Worm (Caenorhabditis elegans): Measurements from ENCODE around the gene C46C2.2.

The C46C2.2 gene

DNA sequence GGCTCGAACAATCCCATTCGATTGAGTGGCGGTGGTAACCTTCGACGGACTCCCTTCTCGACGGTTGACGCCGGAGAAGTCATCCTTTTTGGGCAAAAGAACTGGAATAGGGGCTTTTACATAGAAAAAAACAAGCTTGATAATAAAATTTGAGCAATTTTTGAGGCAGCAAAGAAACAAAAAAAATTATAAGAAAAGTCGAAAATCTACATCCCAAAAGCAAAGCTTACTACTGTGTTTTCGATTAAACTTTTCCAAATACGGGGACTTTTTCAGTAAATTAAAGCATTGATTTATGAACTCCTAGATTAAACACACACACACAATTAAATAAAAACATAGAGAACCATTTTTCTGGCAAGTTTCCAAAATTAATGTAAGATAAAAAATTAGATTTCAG, 38.5 kb downstream of the C46C2.2 start, which contains the start of gene Y11D7A.9:
TSS of gene Y11D7A.9 (minus strand) at position 101 of the 400 bp plus-strand sequence.
- TF ChIP-seq tbx-11 (GFP tag; IDR thresholded peaks at IDR 0.05) (no peak), pes-1 (GFP tag; IDR thresholded peaks at IDR 0.05) (no peak), ets-7 (tag; optimal IDR thresholded peaks at IDR 0.05) (no peak), aly-1 (tag; optimal IDR thresholded peaks at IDR 0.05) (no peak), B0310.2 (tag; optimal IDR thresholded peaks at IDR 0.05) (no peak), scrt-1 (GFP tag; IDR thresholded peaks at IDR 0.05) (no peak), ceh-13 (GFP tag; optimal IDR thresholded peaks at IDR 0.05) (no peak)

DNA sequence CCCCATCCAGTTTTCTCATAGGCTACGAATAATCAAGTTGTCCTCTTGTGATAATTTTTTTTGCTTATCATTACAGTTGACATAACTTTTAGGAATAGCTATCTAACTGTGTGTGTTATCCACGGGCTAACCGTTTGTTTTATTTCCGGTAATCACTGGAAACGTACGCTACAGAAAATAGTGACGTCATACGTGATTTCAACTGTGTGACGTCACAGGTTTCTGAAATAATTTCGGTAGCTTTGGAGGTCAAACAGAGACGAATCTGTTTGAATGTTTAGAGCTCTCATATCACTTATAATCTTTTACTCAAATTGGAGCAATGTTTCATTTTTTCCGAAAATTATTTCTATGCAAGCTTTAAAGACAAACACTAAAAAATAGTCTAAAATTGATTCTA, 39.3 kb downstream of the C46C2.2 start:
- no peak for TF ChIP-seq hmbx-1 (tag; optimal IDR thresholded peaks at IDR 0.05)
- TF ChIP-seq hmg-4 (GFP tag; optimal IDR thresholded peaks at IDR 0.05), result no peak
- TF ChIP-seq pes-1 (GFP tag; IDR thresholded peaks at IDR 0.05), result no peak
- no peak for TF ChIP-seq aly-1 (tag; optimal IDR thresholded peaks at IDR 0.05)
- no peak for TF ChIP-seq ceh-36 (tag; optimal IDR thresholded peaks at IDR 0.05)
- no peak for TF ChIP-seq F13C5.2 (tag; optimal IDR thresholded peaks at IDR 0.05)
- TF ChIP-seq ceh-13 (GFP tag; optimal IDR thresholded peaks at IDR 0.05), result no peak
- TF ChIP-seq flt-1 (GFP tag; IDR thresholded peaks at IDR 0.05), result no peak
- TF ChIP-seq scrt-1 (GFP tag; IDR thresholded peaks at IDR 0.05), result no peak
- no peak for TF ChIP-seq ets-7 (tag; optimal IDR thresholded peaks at IDR 0.05)
- TF ChIP-seq tbx-11 (GFP tag; IDR thresholded peaks at IDR 0.05), result no peak
- no peak for TF ChIP-seq B0310.2 (tag; optimal IDR thresholded peaks at IDR 0.05)
- no peak for TF ChIP-seq tra-4 (tag; optimal IDR thresholded peaks at IDR 0.05)
- no peak for TF ChIP-seq tbx-37 (GFP tag; conservative IDR thresholded peaks at IDR 0.05)

DNA sequence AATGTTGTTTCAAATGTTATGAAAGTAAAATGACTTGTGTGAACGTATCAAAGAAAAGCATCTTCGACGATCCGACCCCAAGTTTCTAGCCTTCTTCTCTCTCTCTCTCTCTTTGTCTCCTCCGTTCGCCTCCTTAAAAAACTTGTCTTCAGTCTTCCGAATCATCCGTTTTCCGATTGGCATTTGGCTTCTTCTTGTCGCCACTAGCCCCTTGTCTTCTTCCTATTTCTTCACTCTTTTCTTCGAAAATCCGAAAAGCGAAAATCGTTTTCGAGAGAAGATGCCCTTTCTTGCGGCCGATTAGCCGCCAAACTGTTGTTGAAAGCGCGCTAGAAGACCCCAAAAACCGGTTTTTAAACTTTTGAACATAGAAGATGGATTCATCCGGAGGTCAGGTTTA, 41.0 kb downstream of the C46C2.2 start:
- TF ChIP-seq ceh-36 (tag; optimal IDR thresholded peaks at IDR 0.05) (no peak), pes-1 (GFP tag; IDR thresholded peaks at IDR 0.05) (no peak), tra-4 (tag; optimal IDR thresholded peaks at IDR 0.05) (no peak)

DNA sequence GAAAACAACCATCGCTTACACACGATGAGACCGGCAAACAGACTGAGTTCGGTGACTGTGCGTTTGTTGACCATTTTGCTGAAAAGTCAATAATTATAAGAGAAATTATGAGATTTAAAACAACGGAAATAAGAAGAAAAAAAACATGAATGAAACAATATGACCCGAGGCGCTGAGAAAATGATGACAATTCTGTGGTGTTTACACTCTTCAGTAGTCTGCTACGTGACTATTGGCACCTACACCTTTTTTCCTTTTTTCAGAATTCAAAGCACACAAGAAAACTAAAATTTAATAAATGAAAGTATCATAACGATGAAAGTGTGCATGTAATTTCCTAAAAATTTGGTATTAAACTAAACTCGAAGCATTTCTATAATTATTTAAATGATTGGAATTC, 42.2 kb downstream of the C46C2.2 start, which contains the start of gene Y11D7A.10:
TSS of gene Y11D7A.10 (minus strand) at position 82 of the 400 bp plus-strand sequence.
- no peak for TF ChIP-seq tbx-11 (GFP tag; IDR thresholded peaks at IDR 0.05)
- TF ChIP-seq hmg-4 (GFP tag; optimal IDR thresholded peaks at IDR 0.05), result no peak
- TF ChIP-seq tra-4 (tag; optimal IDR thresholded peaks at IDR 0.05), result no peak
- TF ChIP-seq B0310.2 (tag; optimal IDR thresholded peaks at IDR 0.05), result no peak
- TF ChIP-seq ceh-13 (GFP tag; optimal IDR thresholded peaks at IDR 0.05), result no peak
- TF ChIP-seq tbx-37 (GFP tag; conservative IDR thresholded peaks at IDR 0.05), result no peak
- no peak for TF ChIP-seq hnd-1 (tag; optimal IDR thresholded peaks at IDR 0.05)

DNA sequence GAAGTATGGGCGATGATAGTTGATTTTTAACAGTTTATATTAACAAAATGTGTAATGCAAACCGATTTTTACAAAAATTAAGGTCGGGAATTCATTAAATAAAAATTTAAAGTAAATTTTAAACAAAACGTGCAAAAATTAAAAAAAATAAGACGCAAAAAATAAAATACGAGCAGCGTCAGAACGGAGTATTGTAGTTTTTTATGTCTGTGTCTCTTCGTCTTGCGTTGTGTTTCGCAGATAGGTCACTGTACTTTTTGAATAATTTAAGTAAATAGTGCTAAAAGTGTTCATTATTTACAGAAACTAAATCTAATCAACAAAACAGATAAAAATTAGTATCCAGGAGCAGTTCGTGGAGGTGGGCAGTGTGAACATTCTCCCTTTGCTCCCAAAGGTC, 42.8 kb downstream of the C46C2.2 start:
- TF ChIP-seq scrt-1 (GFP tag; IDR thresholded peaks at IDR 0.05) (no peak), ets-7 (tag; optimal IDR thresholded peaks at IDR 0.05) (no peak), flt-1 (GFP tag; IDR thresholded peaks at IDR 0.05) (no peak), sea-1 (GFP tag; conservative IDR thresholded peaks at IDR 0.05) (no peak), tbx-37 (GFP tag; conservative IDR thresholded peaks at IDR 0.05) (no peak), ceh-13 (GFP tag; optimal IDR thresholded peaks at IDR 0.05) (no peak), B0310.2 (tag; optimal IDR thresholded peaks at IDR 0.05) (no peak), aly-1 (tag; optimal IDR thresholded peaks at IDR 0.05) (no peak), hmg-4 (GFP tag; optimal IDR thresholded peaks at IDR 0.05) (no peak), tbx-11 (GFP tag; IDR thresholded peaks at IDR 0.05) (no peak), hnd-1 (tag; optimal IDR thresholded peaks at IDR 0.05) (no peak), pes-1 (GFP tag; IDR thresholded peaks at IDR 0.05) (no peak), ama-1 (optimal IDR thresholded peaks at IDR 0.05) (no peak), tra-4 (tag; optimal IDR thresholded peaks at IDR 0.05) (no peak), F13C5.2 (tag; optimal IDR thresholded peaks at IDR 0.05) (no peak), ceh-36 (tag; optimal IDR thresholded peaks at IDR 0.05) (no peak), hmbx-1 (tag; optimal IDR thresholded peaks at IDR 0.05) (no peak)

DNA sequence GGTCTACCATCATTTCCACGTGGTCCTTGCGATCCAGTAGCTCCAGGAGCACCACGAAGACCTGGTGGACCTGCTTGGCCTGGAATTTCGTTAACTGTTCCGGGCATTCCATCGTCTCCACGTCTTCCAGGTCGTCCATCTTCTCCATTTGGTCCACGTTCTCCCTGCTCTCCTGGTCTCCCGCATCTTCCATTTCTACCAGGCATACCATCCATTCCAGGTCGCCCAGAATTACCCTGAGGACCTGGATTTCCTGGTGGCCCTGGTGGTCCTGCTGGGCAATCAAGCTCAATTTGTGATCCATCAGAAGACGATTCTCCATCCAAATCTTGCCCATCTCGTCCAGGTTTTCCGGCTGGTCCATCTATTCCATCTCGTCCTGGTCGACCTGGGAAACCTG, 43.3 kb downstream of the C46C2.2 start:
- TF ChIP-seq B0310.2 (tag; optimal IDR thresholded peaks at IDR 0.05) (no peak), tra-4 (tag; optimal IDR thresholded peaks at IDR 0.05) (no peak), hnd-1 (tag; optimal IDR thresholded peaks at IDR 0.05) (no peak), scrt-1 (GFP tag; IDR thresholded peaks at IDR 0.05) (no peak), sea-1 (GFP tag; conservative IDR thresholded peaks at IDR 0.05) (no peak), flt-1 (GFP tag; IDR thresholded peaks at IDR 0.05) (no peak), hmg-4 (GFP tag; optimal IDR thresholded peaks at IDR 0.05) (no peak), ama-1 (optimal IDR thresholded peaks at IDR 0.05) (no peak), hmbx-1 (tag; optimal IDR thresholded peaks at IDR 0.05) (no peak), pes-1 (GFP tag; IDR thresholded peaks at IDR 0.05) (no peak), tbx-11 (GFP tag; IDR thresholded peaks at IDR 0.05) (no peak)

DNA sequence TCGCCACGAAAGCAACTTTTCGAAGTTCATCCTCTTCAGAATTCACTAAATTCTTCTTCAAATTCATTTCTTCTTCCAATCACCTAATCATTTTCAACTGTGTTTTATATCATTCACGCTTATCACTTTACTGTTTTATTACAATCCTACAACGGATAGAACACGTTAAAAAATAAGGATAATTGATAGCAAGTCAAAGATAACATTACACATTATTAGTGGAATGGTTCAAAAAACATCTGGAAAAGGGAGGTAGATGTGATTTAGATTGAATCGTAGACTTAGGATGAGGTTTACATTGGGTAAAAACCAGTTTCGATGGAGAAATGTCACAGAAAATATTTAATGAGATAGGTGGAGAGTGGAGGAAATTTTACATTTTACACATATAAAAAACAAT, 44.2 kb downstream of the C46C2.2 start, which contains the start of gene col-120:
TSS of gene col-120 (minus strand) at position 101 of the 400 bp plus-strand sequence.
- TF ChIP-seq sea-1 (GFP tag; conservative IDR thresholded peaks at IDR 0.05), result no peak
- TF ChIP-seq B0310.2 (tag; optimal IDR thresholded peaks at IDR 0.05), result no peak
- TF ChIP-seq ceh-13 (GFP tag; optimal IDR thresholded peaks at IDR 0.05), result no peak
- no peak for TF ChIP-seq tbx-11 (GFP tag; IDR thresholded peaks at IDR 0.05)

DNA sequence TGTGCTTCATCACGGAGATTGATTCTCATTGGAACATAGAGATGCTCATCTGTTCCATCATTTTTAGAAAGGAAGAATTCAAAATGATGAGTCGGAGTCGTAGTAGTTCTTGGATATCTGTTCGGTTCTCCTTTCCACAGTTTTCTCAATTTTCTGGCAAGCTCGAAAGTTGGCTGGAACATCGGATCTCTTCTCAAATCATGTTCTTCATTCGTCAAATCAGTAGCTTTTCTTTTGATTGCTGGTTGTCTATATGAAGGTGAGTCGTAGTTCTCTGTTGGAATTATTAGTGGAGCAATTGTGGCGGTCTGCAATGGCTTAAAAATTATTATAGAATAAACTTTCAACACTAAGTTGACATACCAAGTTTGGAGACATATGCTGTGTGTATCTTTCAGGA, 44.8 kb downstream of the C46C2.2 start:
- no peak for TF ChIP-seq hmbx-1 (tag; optimal IDR thresholded peaks at IDR 0.05)
- TF ChIP-seq ets-7 (tag; optimal IDR thresholded peaks at IDR 0.05), result no peak
- no peak for TF ChIP-seq scrt-1 (GFP tag; IDR thresholded peaks at IDR 0.05)
- no peak for TF ChIP-seq hmg-4 (GFP tag; optimal IDR thresholded peaks at IDR 0.05)
- TF ChIP-seq sea-1 (GFP tag; conservative IDR thresholded peaks at IDR 0.05), result no peak
- no peak for TF ChIP-seq tbx-11 (GFP tag; IDR thresholded peaks at IDR 0.05)
- TF ChIP-seq ama-1 (optimal IDR thresholded peaks at IDR 0.05), result no peak
- TF ChIP-seq hnd-1 (tag; optimal IDR thresholded peaks at IDR 0.05), result no peak
- TF ChIP-seq aly-1 (tag; optimal IDR thresholded peaks at IDR 0.05), result no peak
- TF ChIP-seq tbx-37 (GFP tag; conservative IDR thresholded peaks at IDR 0.05), result no peak
- no peak for TF ChIP-seq B0310.2 (tag; optimal IDR thresholded peaks at IDR 0.05)
- no peak for TF ChIP-seq ceh-36 (tag; optimal IDR thresholded peaks at IDR 0.05)
- no peak for TF ChIP-seq pes-1 (GFP tag; IDR thresholded peaks at IDR 0.05)

Measured in whole organism, early embryonic.